Fruit fly (Drosophila melanogaster): ENCODE data around the gene CYLD.

Gene CYLD

DNA sequence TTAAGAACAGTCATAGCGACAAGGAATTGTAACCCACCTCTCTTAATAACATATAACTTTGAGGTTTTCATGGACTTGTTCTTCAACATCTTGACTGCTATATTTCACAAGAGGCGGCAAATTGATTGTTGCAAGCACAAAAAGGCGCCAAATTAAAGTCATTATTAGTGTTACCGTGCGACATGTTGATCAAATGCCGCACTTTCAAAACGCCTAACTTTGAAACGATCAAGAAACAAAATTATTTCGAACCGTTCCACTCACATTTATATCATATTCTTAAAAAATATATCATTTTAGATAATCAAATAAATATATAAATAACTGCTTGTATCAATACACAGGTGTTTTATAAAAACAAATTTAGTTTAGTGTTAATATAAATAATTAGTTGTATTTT is 28.1 kb upstream of the CYLD start, which contains the start of gene RnrL (continued):
- TF ChIP-seq p53 (GFP tag; optimal IDR thresholded peaks at IDR 0.05) (no peak), CG9609 (GFP tag; optimal IDR thresholded peaks at IDR 0.05) (no peak), Bdp1 (GFP tag; optimal IDR thresholded peaks at IDR 0.05) (no peak), pan (optimal IDR thresholded peaks at IDR 0.05) (no peak), pan (GFP tag; optimal IDR thresholded peaks at IDR 0.05 in 1 of 2, IDR thresholded peaks at IDR 0.05 in 1 of 2) (no peak), pros (GFP tag; optimal IDR thresholded peaks at IDR 0.05) (no peak), CG7963 (GFP tag; IDR thresholded peaks at IDR 0.05; ENCODE audit: partially characterized antibody) (no peak), phol (tag; optimal IDR thresholded peaks at IDR 0.05) (no peak), Blimp-1 (GFP tag; optimal IDR thresholded peaks at IDR 0.05) (no peak), CG9797 (GFP tag; optimal IDR thresholded peaks at IDR 0.05) (peak; percentile 59), CG2116 (GFP tag; optimal IDR thresholded peaks at IDR 0.05) (peak; percentile 5), CG18476 (GFP tag; optimal IDR thresholded peaks at IDR 0.05) (no peak), CG31441 (GFP tag; IDR thresholded peaks at IDR 0.05) (no peak), inv (GFP tag; IDR thresholded peaks at IDR 0.05; ENCODE audit: partially characterized antibody) (no peak), chif (GFP tag; optimal IDR thresholded peaks at IDR 0.05) (no peak), CG8478 (optimal IDR thresholded peaks at IDR 0.05) (no peak), trem (tag; optimal IDR thresholded peaks at IDR 0.05) (peak; percentile 6), CG13287 (GFP tag; IDR thresholded peaks at IDR 0.05; ENCODE audit: partially characterized antibody) (no peak; the same call in 1 of the 2 replicates), Hr3 (GFP tag; optimal IDR thresholded peaks at IDR 0.05) (no peak), emc (GFP tag; optimal IDR thresholded peaks at IDR 0.05) (no peak), scrt (GFP tag; optimal IDR thresholded peaks at IDR 0.05) (no peak), wor (GFP tag; IDR thresholded peaks at IDR 0.05) (no peak), Lhr (GFP tag; optimal IDR thresholded peaks at IDR 0.05) (no peak)

- TF ChIP-seq bcd (GFP tag; optimal IDR thresholded peaks at IDR 0.05), result no peak
- TF ChIP-seq row (GFP tag; IDR thresholded peaks at IDR 0.05), result peak; percentile 44; the same call in 2 of the 3 replicates
- TF ChIP-seq CG31441 (GFP tag; IDR thresholded peaks at IDR 0.05), result no peak
- TF ChIP-seq D19B (GFP tag; optimal IDR thresholded peaks at IDR 0.05), result peak; percentile 96
- TF ChIP-seq sug (tag; optimal IDR thresholded peaks at IDR 0.05), result peak; percentile 15
- TF ChIP-seq Pdp1 (GFP tag; optimal IDR thresholded peaks at IDR 0.05), result peak in 1 of 2 experiments; percentile 82
These were observed 23.3 kb upstream of the CYLD start, which contains the start of gene CG5381 for dm6 chr2L:10322773-10323487. Gene CG5381, minus strand, starts transcription at chr2L:10323102.

DNA sequence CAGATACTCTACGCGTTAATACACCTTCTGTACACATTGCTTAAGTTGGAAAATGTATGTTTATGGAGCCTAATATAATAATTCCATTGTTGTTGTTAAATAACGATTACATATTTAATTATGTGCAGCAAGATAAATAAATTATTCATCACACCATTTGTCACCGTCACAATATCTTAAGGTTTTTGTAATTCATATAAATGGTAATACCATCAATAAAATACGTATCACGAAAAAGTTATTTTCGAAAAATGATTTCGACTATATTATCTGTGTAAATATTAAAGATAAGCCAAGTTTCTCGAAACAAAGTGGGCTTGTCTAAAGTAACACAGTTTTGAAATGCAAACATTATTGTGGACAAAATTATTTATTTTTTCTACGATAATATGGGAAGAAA is 22.5 kb upstream of the CYLD start, which contains the start of gene CG4995:
Gene CG4995, plus strand, starts transcription at position 301 of the 400 bp plus-strand sequence.
- TF ChIP-seq CG16779 (GFP tag; IDR thresholded peaks at IDR 0.05) (no peak), sens (GFP tag) (peak; percentile 50), D19A (tag; optimal IDR thresholded peaks at IDR 0.05) (peak; percentile 18), CG2875 (GFP tag; optimal IDR thresholded peaks at IDR 0.05) (no peak)

DNA sequence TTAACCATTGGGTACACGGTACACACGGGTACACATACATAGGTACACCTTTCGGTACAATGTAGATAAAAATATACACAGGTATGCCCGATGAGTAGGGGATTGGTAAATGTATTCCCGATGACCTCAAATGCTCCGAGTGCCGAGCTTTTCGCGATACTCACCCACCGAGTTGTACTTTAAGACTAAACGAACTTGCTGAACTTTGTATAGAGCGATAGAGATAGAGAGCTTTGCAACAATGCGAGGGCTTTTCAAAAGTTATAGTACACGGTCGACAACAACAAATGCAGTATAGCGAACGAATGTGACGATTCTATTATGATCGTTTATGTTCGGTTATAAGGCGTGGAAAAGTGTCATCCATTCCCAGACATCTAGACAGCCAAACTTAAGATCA is 22.0 kb upstream of the CYLD start:
- TF ChIP-seq mirr (GFP tag; optimal IDR thresholded peaks at IDR 0.05) (peak; percentile 91), unpg (GFP tag; optimal IDR thresholded peaks at IDR 0.05) (no peak), bigmax (GFP tag; optimal IDR thresholded peaks at IDR 0.05) (peak; percentile 25), CG15514 (GFP tag; optimal IDR thresholded peaks at IDR 0.05) (peak; percentile 49), CG3163 (GFP tag; optimal IDR thresholded peaks at IDR 0.05) (peak; percentile 15), CG12659 (GFP tag; optimal IDR thresholded peaks at IDR 0.05) (peak; percentile 13), ftz-f1 (GFP tag; optimal IDR thresholded peaks at IDR 0.05) (peak; percentile 80), wor (GFP tag; IDR thresholded peaks at IDR 0.05) (no peak), CG15601 (tag; optimal IDR thresholded peaks at IDR 0.05) (no peak), Meics (GFP tag; optimal IDR thresholded peaks at IDR 0.05) (peak; percentile 4), MBD-R2 (GFP tag; IDR thresholded peaks at IDR 0.05) (peak; percentile 25; the same call in 1 of the 2 replicates), CG6175 (GFP tag; IDR thresholded peaks at IDR 0.05) (no peak), CG6854 (GFP tag; optimal IDR thresholded peaks at IDR 0.05) (peak; percentile 8), exex (tag; optimal IDR thresholded peaks at IDR 0.05) (peak; percentile 65), CG31441 (GFP tag; IDR thresholded peaks at IDR 0.05) (no peak), row (GFP tag; IDR thresholded peaks at IDR 0.05) (no peak), pzg (GFP tag; optimal IDR thresholded peaks at IDR 0.05) (peak; percentile 18)
